Fruit fly (Drosophila melanogaster) whole organism, embryonic: ENCODE data around the gene Spn88Eb.

Source experiments
- Atf6 ChIP-seq: fragments of 200-800 bp; sonication (Bioruptor generic); IDR thresholded peaks from 2 replicates; pipeline ENCODE4 v1.3.6; 2022; ENCODE audit warnings: missing biosample characterization, missing genetic modification characterization
- B-H1 ChIP-seq: fragments of 200-800 bp; sonication (Bioruptor generic); IDR thresholded peaks from 3 replicates; pipeline ENCODE4 v1.3.6; 2022; ENCODE audit warnings: missing biosample characterization, missing genetic modification characterization
- Bteb2 ChIP-seq: fragments of 200-800 bp; sonication (Bioruptor generic); optimal IDR thresholded peaks from 2 replicates; lab custom pipeline; 2016; ENCODE audit warnings: missing biosample characterization, missing genetic modification characterization
- CG11398 ChIP-seq: fragments of 200-800 bp; sonication (Bioruptor generic); optimal IDR thresholded peaks from 2 replicates; lab custom pipeline; 2016; ENCODE audit warnings: missing biosample characterization, missing genetic modification characterization
- CG12104 ChIP-seq: fragments of 200-800 bp; sonication (Bioruptor generic); optimal IDR thresholded peaks from 3 replicates; lab custom pipeline; 2016; ENCODE audit warnings: missing biosample characterization, missing genetic modification characterization
- CG12155 ChIP-seq: fragments of 200-800 bp; sonication (Bioruptor generic); optimal IDR thresholded peaks from 3 replicates; lab custom pipeline; 2016; ENCODE audit warnings: missing biosample characterization, missing genetic modification characterization
- CG12219 ChIP-seq: fragments of 200-800 bp; sonication (Bioruptor generic); optimal IDR thresholded peaks from 3 replicates; lab custom pipeline; 2018; ENCODE audit warnings: missing biosample characterization, mild to moderate bottlenecking, missing genetic modification characterization
- CG12942 ChIP-seq: fragments of 200-800 bp; sonication (Bioruptor generic); optimal IDR thresholded peaks from 3 replicates; lab custom pipeline; 2016; ENCODE audit warnings: missing biosample characterization, missing genetic modification characterization
- CG13287 ChIP-seq: fragments of 200-800 bp; sonication (Bioruptor generic); IDR thresholded peaks from 2 replicates; pipeline ENCODE4 v1.3.6; 2022; ENCODE audit warnings: missing biosample characterization, missing genetic modification characterization; ENCODE audit not compliant: partially characterized antibody
- CG14710 ChIP-seq: fragments of 200-800 bp; sonication (Bioruptor generic); optimal IDR thresholded peaks from 3 replicates; lab custom pipeline; 2019; ENCODE audit warnings: missing biosample characterization, mild to moderate bottlenecking, missing genetic modification characterization, moderate library complexity
- CG14860 ChIP-seq: fragments of 200-800 bp; sonication (Bioruptor generic); IDR thresholded peaks from 3 replicates; pipeline ENCODE4 v1.3.6; 2022; ENCODE audit warnings: missing biosample characterization, missing genetic modification characterization; ENCODE audit not compliant: partially characterized antibody
- CG1603 ChIP-seq: fragments of 200-800 bp; sonication (Bioruptor generic); optimal IDR thresholded peaks from 2 replicates; lab custom pipeline; 2019; ENCODE audit warnings: missing biosample characterization, mild to moderate bottlenecking, missing genetic modification characterization, moderate library complexity
- CG17328 ChIP-seq: fragments of 200-800 bp; sonication (Bioruptor generic); IDR thresholded peaks from 2 replicates; pipeline ENCODE4 v1.3.6; 2022; ENCODE audit warnings: missing biosample characterization, missing genetic modification characterization
- CG18262 ChIP-seq: fragments of 200-800 bp; optimal IDR thresholded peaks from 3 replicates; lab custom pipeline; 2019; ENCODE audit warnings: missing biosample characterization, mild to moderate bottlenecking, missing genetic modification characterization, moderate library complexity
- CG18619 ChIP-seq: fragments of 200-800 bp; sonication (Bioruptor generic); optimal IDR thresholded peaks from 3 replicates; lab custom pipeline; 2017; ENCODE audit warnings: missing biosample characterization, mild to moderate bottlenecking, missing genetic modification characterization
- CG3281 ChIP-seq: fragments of 200-800 bp; sonication (Bioruptor generic); optimal IDR thresholded peaks from 3 replicates; lab custom pipeline; 2017; ENCODE audit warnings: missing biosample characterization, mild to moderate bottlenecking, missing genetic modification characterization
- CG3407 ChIP-seq: fragments of 200-800 bp; sonication (Bioruptor generic); optimal IDR thresholded peaks from 2 replicates; lab custom pipeline; 2018; ENCODE audit warnings: missing biosample characterization, mild to moderate bottlenecking, missing genetic modification characterization
- CG34224 ChIP-seq: fragments of 200-800 bp; sonication (Bioruptor generic); IDR thresholded peaks from 3 replicates; pipeline ENCODE4 v1.3.6; 2022; ENCODE audit warnings: missing biosample characterization, missing genetic modification characterization; ENCODE audit not compliant: partially characterized antibody
- CG4282 ChIP-seq: fragments of 200-800 bp; sonication (Bioruptor generic); optimal IDR thresholded peaks from 2 replicates; lab custom pipeline; 2016; ENCODE audit warnings: missing biosample characterization, missing genetic modification characterization
- CG43689 ChIP-seq: fragments of 200-800 bp; sonication (Bioruptor generic); IDR thresholded peaks from 2 replicates; pipeline ENCODE4 v1.3.6; 2022; ENCODE audit warnings: missing biosample characterization, missing genetic modification characterization
- CG6791 ChIP-seq: fragments of 200-800 bp; sonication (Bioruptor generic); IDR thresholded peaks from 3 replicates; pipeline ENCODE4 v1.3.6; 2022; ENCODE audit warnings: missing biosample characterization, missing genetic modification characterization; ENCODE audit not compliant: partially characterized antibody
- CG7271 ChIP-seq: fragments of 200-800 bp; sonication (Bioruptor generic); optimal IDR thresholded peaks from 2 replicates; lab custom pipeline; 2018; ENCODE audit warnings: missing biosample characterization, mild to moderate bottlenecking, missing genetic modification characterization, moderate library complexity
- CG7357 ChIP-seq: fragments of 200-800 bp; sonication (Bioruptor generic); IDR thresholded peaks from 3 replicates; pipeline ENCODE4 v1.3.6; 2022; ENCODE audit warnings: missing biosample characterization, missing genetic modification characterization
- CG8290 ChIP-seq, 3 experiments: fragments of 200-800 bp; sonication (Bioruptor generic); optimal IDR thresholded peaks; 2 replicates each; lab custom pipeline; 2016 to 2019; ENCODE audit warnings: missing biosample characterization in 3 of 3, missing genetic modification characterization in 3 of 3, mild to moderate bottlenecking in 2 of 3, moderate library complexity in 1 of 3
- CG8359 ChIP-seq: fragments of 200-800 bp; sonication (Bioruptor generic); optimal IDR thresholded peaks from 2 replicates; lab custom pipeline; 2017; ENCODE audit warnings: missing biosample characterization, mild to moderate bottlenecking, missing genetic modification characterization, borderline replicate concordance
- CG8944 ChIP-seq: fragments of 200-800 bp; sonication (Bioruptor generic); optimal IDR thresholded peaks from 3 replicates; lab custom pipeline; 2016; ENCODE audit warnings: missing biosample characterization, missing genetic modification characterization
- Camta ChIP-seq: fragments of 200-800 bp; sonication (Bioruptor generic); optimal IDR thresholded peaks from 2 replicates; lab custom pipeline; 2016; ENCODE audit warnings: missing biosample characterization, missing genetic modification characterization
- Dfd ChIP-seq, 2 experiments: fragments of >200 bp; optimal IDR thresholded peaks; 2 replicates each; lab custom pipeline; 2017; ENCODE audit warnings: missing biosample characterization in 2 of 2, missing genetic modification characterization in 2 of 2
- Drgx ChIP-seq: fragments of 200-800 bp; sonication (Bioruptor generic); IDR thresholded peaks from 2 replicates; pipeline ENCODE4 v1.3.6; 2022; ENCODE audit warnings: missing biosample characterization, missing genetic modification characterization
- H2.0 ChIP-seq: fragments of 200-800 bp; sonication (Bioruptor generic); IDR thresholded peaks from 2 replicates; pipeline ENCODE4 v1.3.6; 2022; ENCODE audit warnings: missing biosample characterization, missing genetic modification characterization
- Hr78 ChIP-seq, 2 experiments: fragments of 200-800 bp in 1 of 2; fragments of >200 bp in 1 of 2; sonication (Bioruptor generic) in 1 of 2; optimal IDR thresholded peaks; 2 replicates each; lab custom pipeline; 2017 to 2019; ENCODE audit warnings: missing biosample characterization in 2 of 2, missing genetic modification characterization in 2 of 2, mild to moderate bottlenecking in 1 of 2, moderate library complexity in 1 of 2
- Lpt ChIP-seq: fragments of >200 bp; optimal IDR thresholded peaks from 2 replicates; lab custom pipeline; 2018; ENCODE audit warnings: missing biosample characterization, missing genetic modification characterization
- Mes4 ChIP-seq: fragments of 200-800 bp; sonication (Bioruptor generic); optimal IDR thresholded peaks from 2 replicates; lab custom pipeline; 2016; ENCODE audit warnings: missing biosample characterization, missing genetic modification characterization
- Oaz ChIP-seq: fragments of 200-800 bp; sonication (Bioruptor generic); IDR thresholded peaks from 2 replicates; pipeline ENCODE4 v1.3.6; 2022; ENCODE audit warnings: missing biosample characterization, missing genetic modification characterization
- Ssrp ChIP-seq: fragments of 200-800 bp; sonication (Bioruptor generic); optimal IDR thresholded peaks from 2 replicates; lab custom pipeline; 2018; ENCODE audit warnings: missing biosample characterization, mild to moderate bottlenecking, missing genetic modification characterization, moderate library complexity
- bowl ChIP-seq: fragments of 200-800 bp; sonication (Bioruptor generic); IDR thresholded peaks from 2 replicates; pipeline ENCODE4 v1.3.6; 2022; ENCODE audit warnings: missing biosample characterization, missing genetic modification characterization
- chif ChIP-seq, 2 experiments: fragments of 200-800 bp; sonication (Bioruptor generic); optimal IDR thresholded peaks; 3 replicates each; lab custom pipeline; 2016; ENCODE audit warnings: missing biosample characterization in 2 of 2, missing genetic modification characterization in 2 of 2
- dpn ChIP-seq, 2 experiments: fragments of 200-800 bp; sonication (Bioruptor generic); optimal IDR thresholded peaks; 3 replicates each; lab custom pipeline; 2016; ENCODE audit warnings: missing biosample characterization in 2 of 2, missing genetic modification characterization in 2 of 2
- gfzf ChIP-seq: fragments of 200-800 bp; sonication (Bioruptor generic); optimal IDR thresholded peaks from 2 replicates; lab custom pipeline; 2016; ENCODE audit warnings: missing biosample characterization, mild to moderate bottlenecking, missing genetic modification characterization, moderate library complexity
- jigr1 ChIP-seq: fragments of 200-800 bp; sonication (Bioruptor generic); IDR thresholded peaks from 3 replicates; pipeline ENCODE4 v1.3.6; 2022; ENCODE audit warnings: missing biosample characterization, missing genetic modification characterization
- klu ChIP-seq: fragments of 200-800 bp; sonication (Bioruptor generic); IDR thresholded peaks from 2 replicates; pipeline ENCODE4 v1.3.6; 2022; ENCODE audit warnings: missing biosample characterization, missing genetic modification characterization
- row ChIP-seq: fragments of 200-800 bp; sonication (Bioruptor generic); IDR thresholded peaks from 3 replicates; pipeline ENCODE4 v1.3.6; 2022; ENCODE audit warnings: missing biosample characterization, missing genetic modification characterization
- shn ChIP-seq: fragments of 200-800 bp; sonication (Bioruptor generic); optimal IDR thresholded peaks from 3 replicates; lab custom pipeline; 2016; ENCODE audit warnings: missing biosample characterization, missing genetic modification characterization
- sima ChIP-seq: fragments of 200-800 bp; sonication (Bioruptor generic); optimal IDR thresholded peaks from 2 replicates; lab custom pipeline; 2016; ENCODE audit warnings: missing biosample characterization, missing genetic modification characterization
- toy ChIP-seq: fragments of 200-800 bp; sonication (Bioruptor generic); IDR thresholded peaks from 2 replicates; pipeline ENCODE4 v1.3.6; 2022; ENCODE audit warnings: missing biosample characterization, missing genetic modification characterization
- trh ChIP-seq: fragments of 200-800 bp; sonication (Bioruptor generic); optimal IDR thresholded peaks from 2 replicates; lab custom pipeline; 2016; ENCODE audit warnings: missing biosample characterization, missing genetic modification characterization
- ttk ChIP-seq: fragments of 200-800 bp; sonication (Bioruptor generic); IDR thresholded peaks from 2 replicates; pipeline ENCODE4 v2.1.2; 2022; ENCODE audit warnings: missing biosample characterization, missing genetic modification characterization
- tup ChIP-seq: fragments of 200-800 bp; sonication (Bioruptor generic); optimal IDR thresholded peaks from 2 replicates; lab custom pipeline; 2016; ENCODE audit warnings: missing biosample characterization, mild to moderate bottlenecking, missing genetic modification characterization, moderate library complexity
- zen2 ChIP-seq: fragments of 200-800 bp; sonication (Bioruptor generic); IDR thresholded peaks from 3 replicates; pipeline ENCODE4 v1.3.6; 2022; ENCODE audit warnings: missing biosample characterization, missing genetic modification characterization; ENCODE audit not compliant: partially characterized antibody

Spn88Eb gene

DNA sequence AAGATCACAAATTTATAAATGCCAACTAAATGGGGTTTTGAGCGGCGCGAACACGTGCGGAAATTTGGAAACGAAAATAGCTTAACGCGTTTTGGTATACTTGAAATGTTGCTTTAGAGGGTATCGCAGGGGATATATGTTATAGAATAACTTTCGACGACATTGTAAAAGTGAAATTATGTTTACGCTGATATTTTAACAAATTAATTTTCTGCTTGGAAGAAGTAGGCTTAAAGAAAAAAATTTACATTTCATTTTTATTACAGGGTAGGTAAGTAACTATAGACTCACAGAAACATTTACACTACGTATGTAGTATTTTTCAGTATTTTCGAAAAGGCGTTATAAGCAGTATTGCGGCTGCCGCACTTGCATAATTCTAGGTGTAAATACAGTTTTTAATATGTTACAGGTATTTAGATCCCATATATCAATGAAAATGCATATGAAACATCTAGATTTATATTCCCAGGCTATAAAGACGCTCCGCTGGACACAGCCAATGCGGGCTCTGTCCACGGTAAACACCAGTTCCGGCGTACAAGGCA lies 20.8 kb upstream of the Spn88Eb start, which contains the start of the genes Art3 and mRpS10 (continued):
- TF ChIP-seq Hr78 (GFP tag; optimal IDR thresholded peaks at IDR 0.05; lab: Kevin White, UChicago): peak in 1 of 2 experiments; percentile 98
- peak; percentile 99 for TF ChIP-seq CG1603 (tag; lab: Kevin White, UChicago)
- no peak for TF ChIP-seq zen2
- TF ChIP-seq CG18619 (GFP tag; lab: Kevin White, UChicago): peak; percentile 100
- TF ChIP-seq Oaz: peak; percentile 100
- TF ChIP-seq Lpt (GFP tag; lab: Kevin White, UChicago): no peak
- TF ChIP-seq klu (GFP tag; lab: Robert Waterston, UW): peak; percentile 100
- peak; percentile 100 for TF ChIP-seq CG3281
- TF ChIP-seq CG11398: peak; percentile 100
- TF ChIP-seq shn: peak; percentile 100
- peak; percentile 100 for TF ChIP-seq CG8290 (GFP tag; optimal IDR thresholded peaks at IDR 0.05; lab: Kevin White, UChicago)
- peak; percentile 99 to 100 for TF ChIP-seq CG8290 (tag; optimal IDR thresholded peaks at IDR 0.05; lab: Kevin White, UChicago)
- TF ChIP-seq B-H1: peak; percentile 100
- peak; percentile 100 for TF ChIP-seq H2.0
- TF ChIP-seq CG12104 (GFP tag; lab: Kevin White, UChicago): peak; percentile 100
- peak; percentile 100 for TF ChIP-seq row (GFP tag; lab: Robert Waterston, UW)
- peak; percentile 100 for TF ChIP-seq CG18262 (tag; lab: Kevin White, UChicago)
- TF ChIP-seq CG14860 (GFP tag; lab: Robert Waterston, UW): no peak
- peak; percentile 45; the same call in 1 of the 2 replicates for TF ChIP-seq CG13287 (GFP tag; lab: Robert Waterston, UW)
- peak; percentile 99 for TF ChIP-seq jigr1
- TF ChIP-seq CG7357: peak; percentile 99
- peak; percentile 26; the same call in 1 of the 3 replicates for TF ChIP-seq CG34224
- peak; percentile 98 for TF ChIP-seq CG4282 (GFP tag; lab: Kevin White, UChicago)
- TF ChIP-seq Atf6 (GFP tag; lab: Robert Waterston, UW): peak; percentile 100
- TF ChIP-seq CG14710 (tag; lab: Kevin White, UChicago): peak; percentile 99
- peak; percentile 89 for TF ChIP-seq gfzf (GFP tag; lab: Kevin White, UChicago)
- TF ChIP-seq CG7271 (tag; lab: Kevin White, UChicago): peak; percentile 100
- peak; percentile 100 for TF ChIP-seq Camta
- TF ChIP-seq CG12219 (GFP tag; lab: Kevin White, UChicago): peak; percentile 100
- peak; percentile 99 for TF ChIP-seq CG3407 (GFP tag; lab: Kevin White, UChicago)
- TF ChIP-seq Drgx (GFP tag; lab: Robert Waterston, UW): peak; percentile 100
- TF ChIP-seq sima (GFP tag; lab: Kevin White, UChicago): peak; percentile 100
- TF ChIP-seq Dfd (GFP tag; optimal IDR thresholded peaks at IDR 0.05; lab: Kevin White, UChicago): peak in 1 of 2 experiments; percentile 98
- TF ChIP-seq trh (GFP tag; lab: Kevin White, UChicago): peak; percentile 100
- TF ChIP-seq CG8359 (GFP tag; lab: Kevin White, UChicago): peak; percentile 97
- TF ChIP-seq Ssrp (tag; lab: Kevin White, UChicago): peak; percentile 100
- peak; percentile 100 for TF ChIP-seq chif (GFP tag; optimal IDR thresholded peaks at IDR 0.05; lab: Kevin White, UChicago)
- peak; percentile 100 for TF ChIP-seq ttk
- no peak for TF ChIP-seq CG6791 (GFP tag; lab: Robert Waterston, UW)
- peak; percentile 100 for TF ChIP-seq CG12942 (GFP tag; lab: Kevin White, UChicago)
- peak; percentile 99 for TF ChIP-seq bowl
- peak; percentile 100 for TF ChIP-seq CG17328 (GFP tag; lab: Robert Waterston, UW)
- TF ChIP-seq CG8944 (GFP tag; lab: Kevin White, UChicago): peak; percentile 100
- TF ChIP-seq toy (GFP tag; lab: Robert Waterston, UW): peak; percentile 100
- peak; percentile 99 for TF ChIP-seq CG12155 (GFP tag; lab: Kevin White, UChicago)
- TF ChIP-seq CG43689 (GFP tag; lab: Robert Waterston, UW): peak; percentile 99
- peak; percentile 100 for TF ChIP-seq dpn (GFP tag; optimal IDR thresholded peaks at IDR 0.05; lab: Kevin White, UChicago)
- peak; percentile 100 for TF ChIP-seq Mes4 (GFP tag; lab: Kevin White, UChicago)
- TF ChIP-seq Bteb2 (GFP tag; lab: Kevin White, UChicago): peak; percentile 100
- peak; percentile 98 for TF ChIP-seq tup (GFP tag; lab: Kevin White, UChicago)
